Worm (Caenorhabditis elegans): ENCODE measurements around the gene usp-33.

The usp-33 gene

DNA sequence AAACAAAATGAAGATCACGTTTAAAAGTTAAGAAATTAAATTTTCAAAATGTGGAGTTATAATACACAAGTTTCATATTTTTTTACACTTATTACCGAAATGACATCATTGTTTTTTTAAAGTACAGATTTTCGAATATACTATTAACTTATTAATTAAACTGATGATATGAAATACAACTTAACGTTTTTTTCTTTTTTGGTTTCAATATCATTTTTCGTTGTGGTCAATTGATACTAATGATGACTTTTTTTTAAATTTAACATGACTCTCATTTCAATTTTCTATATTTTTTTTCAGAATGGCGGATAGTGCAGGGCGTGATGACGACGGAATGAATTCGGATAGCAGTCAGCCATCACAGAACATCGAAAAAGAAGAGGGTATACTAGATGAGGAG, at the start of gene usp-33:
Gene usp-33 (plus strand): TSS at position 301 of the 400 bp plus-strand sequence.
- TF ChIP-seq sma-9 (GFP tag; optimal IDR thresholded peaks at IDR 0.05) (no peak), sma-9 (tag; optimal IDR thresholded peaks at IDR 0.05) (no peak), ztf-11 (tag; optimal IDR thresholded peaks at IDR 0.05) (no peak)

DNA sequence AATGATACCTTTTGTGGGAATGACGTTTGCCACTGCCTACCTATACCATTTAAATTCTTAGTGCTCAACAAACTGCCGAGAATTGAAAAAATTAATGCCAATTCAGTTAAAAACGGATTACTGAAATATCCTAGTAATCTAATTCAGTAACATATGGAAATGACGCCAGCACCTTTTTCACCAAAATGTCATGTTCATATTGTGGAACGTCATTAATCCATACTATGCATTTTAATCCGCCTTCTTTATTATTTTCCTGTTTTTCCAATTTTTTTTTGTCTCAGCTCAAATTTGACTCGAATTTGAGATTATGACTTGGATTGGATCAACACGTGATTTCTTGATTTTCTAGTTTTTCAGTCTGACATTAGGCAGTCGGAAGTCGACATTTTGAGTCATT, 49.7 kb upstream of the usp-33 start:
- TF ChIP-seq nhr-12 (tag; optimal IDR thresholded peaks at IDR 0.05) (no peak), ztf-4 (tag; optimal IDR thresholded peaks at IDR 0.05) (peak; percentile 28), ama-1 (optimal IDR thresholded peaks at IDR 0.05) (no peak), elt-3 (tag; optimal IDR thresholded peaks at IDR 0.05) (no peak)

ce11 chrX:15544671-15545070, 46.5 kb upstream of the usp-33 start:
- TF ChIP-seq crh-2 (tag; optimal IDR thresholded peaks at IDR 0.05), result peak; percentile 11
- peak; percentile 38 for TF ChIP-seq fos-1 (tag; optimal IDR thresholded peaks at IDR 0.05)
- peak; percentile 2 for TF ChIP-seq nhr-129 (tag; optimal IDR thresholded peaks at IDR 0.05)
- peak; percentile 23 for TF ChIP-seq sma-9 (GFP tag; optimal IDR thresholded peaks at IDR 0.05)
- no peak for TF ChIP-seq sma-9 (tag; optimal IDR thresholded peaks at IDR 0.05)
- no peak for TF ChIP-seq nhr-25 (tag; optimal IDR thresholded peaks at IDR 0.05)
- no peak for TF ChIP-seq elt-1 (tag; optimal IDR thresholded peaks at IDR 0.05)

ce11 chrX:15545485-15545884, 45.7 kb upstream of the usp-33 start:
- no peak for TF ChIP-seq gmeb-1 (tag; optimal IDR thresholded peaks at IDR 0.05)
- no peak for TF ChIP-seq lin-13 (GFP tag; optimal IDR thresholded peaks at IDR 0.05)
- no peak for TF ChIP-seq nhr-21 (tag; optimal IDR thresholded peaks at IDR 0.05)
- no peak for TF ChIP-seq nhr-10 (tag; optimal IDR thresholded peaks at IDR 0.05)
- TF ChIP-seq R02D3.7 (tag; optimal IDR thresholded peaks at IDR 0.05), result no peak
- TF ChIP-seq unc-62 (GFP tag; optimal IDR thresholded peaks at IDR 0.05), result no peak

- peak; percentile 16 for TF ChIP-seq sma-9 (GFP tag; optimal IDR thresholded peaks at IDR 0.05)
- TF ChIP-seq sma-9 (tag; optimal IDR thresholded peaks at IDR 0.05), result no peak
- TF ChIP-seq ceh-82 (tag; optimal IDR thresholded peaks at IDR 0.05), result no peak
These were observed 44.2 kb upstream of the usp-33 start for ce11 chrX:15546943-15547342.

ce11 chrX:15547896-15548295, 43.3 kb upstream of the usp-33 start:
- TF ChIP-seq nhr-6 (tag; optimal IDR thresholded peaks at IDR 0.05), result no peak
- TF ChIP-seq unc-55 (GFP tag; optimal IDR thresholded peaks at IDR 0.05), result no peak
- TF ChIP-seq mdl-1 (tag; optimal IDR thresholded peaks at IDR 0.05), result no peak
- no peak for TF ChIP-seq sma-3 (GFP tag; optimal IDR thresholded peaks at IDR 0.05)
- no peak for TF ChIP-seq ztf-1 (GFP tag; conservative IDR thresholded peaks at IDR 0.05)
- no peak for TF ChIP-seq lin-39 (tag; optimal IDR thresholded peaks at IDR 0.05)
- TF ChIP-seq unc-62 (GFP tag; optimal IDR thresholded peaks at IDR 0.05), result no peak
- TF ChIP-seq dmd-4 (tag; optimal IDR thresholded peaks at IDR 0.05), result no peak
- TF ChIP-seq nhr-11 (tag; optimal IDR thresholded peaks at IDR 0.05), result no peak

- TF ChIP-seq blmp-1 (tag; optimal IDR thresholded peaks at IDR 0.05; ENCODE audit: insufficient read depth) (no peak), Y55F3AM.14 (GFP tag; optimal IDR thresholded peaks at IDR 0.05) (no peak), nhr-77 (tag; optimal IDR thresholded peaks at IDR 0.05) (no peak), crh-2 (tag; optimal IDR thresholded peaks at IDR 0.05) (no peak), egl-27 (tag; optimal IDR thresholded peaks at IDR 0.05) (no peak), alr-1 (tag; optimal IDR thresholded peaks at IDR 0.05) (no peak), nhr-25 (tag; optimal IDR thresholded peaks at IDR 0.05) (no peak), mdl-1 (tag; optimal IDR thresholded peaks at IDR 0.05) (no peak), ztf-1 (GFP tag; conservative IDR thresholded peaks at IDR 0.05) (no peak), ama-1 (optimal IDR thresholded peaks at IDR 0.05) (no peak), lin-39 (tag; optimal IDR thresholded peaks at IDR 0.05) (no peak), zag-1 (tag; optimal IDR thresholded peaks at IDR 0.05) (no peak)
These were observed 40.4 kb upstream of the usp-33 start for ce11 chrX:15550769-15551168.
